Fruit fly (Drosophila melanogaster) S2 (cell line): ENCODE measurements around the gene CG14346.

Experiments
- CG8478 ChIP-seq: fragments of >200 bp; optimal IDR thresholded peaks from 2 replicates; lab custom pipeline; 2018
- CTCF ChIP-seq, 2 experiments: fragments of >200 bp; optimal IDR thresholded peaks; 2 replicates each; lab custom pipeline; 2018

The CG14346 gene

dm6 chr2L:1390271-1390670 lies 22.5 kb downstream of the CG14346 start:
- TF ChIP-seq CG8478 (lab: Kevin White, UChicago) (no peak), CTCF (optimal IDR thresholded peaks at IDR 0.05; lab: Kevin White, UChicago) (no peak)

- no peak for TF ChIP-seq CG8478 (lab: Kevin White, UChicago)
- no peak for TF ChIP-seq CTCF (optimal IDR thresholded peaks at IDR 0.05; lab: Kevin White, UChicago)
Measured at dm6 chr2L:1393611-1394010, 25.8 kb downstream of the CG14346 start.

dm6 chr2L:1399434-1399833 lies 31.6 kb downstream of the CG14346 start:
- TF ChIP-seq CTCF (optimal IDR thresholded peaks at IDR 0.05; lab: Kevin White, UChicago) (no peak), CG8478 (lab: Kevin White, UChicago) (no peak)

dm6 chr2L:1402728-1403127 lies 34.9 kb downstream of the CG14346 start:
- TF ChIP-seq CTCF (optimal IDR thresholded peaks at IDR 0.05; lab: Kevin White, UChicago) (no peak), CG8478 (lab: Kevin White, UChicago) (no peak)

- TF ChIP-seq CTCF (optimal IDR thresholded peaks at IDR 0.05; lab: Kevin White, UChicago) (no peak), CG8478 (lab: Kevin White, UChicago) (no peak)
Measured at dm6 chr2L:1404896-1405453, 37.2 kb downstream of the CG14346 start.

- TF ChIP-seq CG8478 (lab: Kevin White, UChicago): no peak
- TF ChIP-seq CTCF (optimal IDR thresholded peaks at IDR 0.05; lab: Kevin White, UChicago): no peak
Measured at dm6 chr2L:1405573-1405972, 37.8 kb downstream of the CG14346 start.

- no peak for TF ChIP-seq CG8478 (lab: Kevin White, UChicago)
Measured at dm6 chr2L:1409695-1410094, 41.9 kb downstream of the CG14346 start.

dm6 chr2L:1410780-1411625 lies 43.2 kb downstream of the CG14346 start:
- TF ChIP-seq CTCF (optimal IDR thresholded peaks at IDR 0.05; lab: Kevin White, UChicago): no peak
- no peak for TF ChIP-seq CG8478 (lab: Kevin White, UChicago)

- no peak for TF ChIP-seq CTCF (optimal IDR thresholded peaks at IDR 0.05; lab: Kevin White, UChicago)
- TF ChIP-seq CG8478 (lab: Kevin White, UChicago): no peak
Measured at dm6 chr2L:1412691-1413090, 44.9 kb downstream of the CG14346 start.

- TF ChIP-seq CG8478 (lab: Kevin White, UChicago) (no peak), CTCF (optimal IDR thresholded peaks at IDR 0.05; lab: Kevin White, UChicago) (no peak)
Measured at dm6 chr2L:1414019-1414418, 46.2 kb downstream of the CG14346 start.

dm6 chr2L:1415525-1415924 lies 47.7 kb downstream of the CG14346 start:
- TF ChIP-seq CG8478 (lab: Kevin White, UChicago): no peak
- TF ChIP-seq CTCF (optimal IDR thresholded peaks at IDR 0.05; lab: Kevin White, UChicago): no peak

dm6 chr2L:1418129-1418746 lies 50.4 kb downstream of the CG14346 start:
- TF ChIP-seq CTCF (optimal IDR thresholded peaks at IDR 0.05; lab: Kevin White, UChicago): no peak
- no peak for TF ChIP-seq CG8478 (lab: Kevin White, UChicago)
